Worm (Caenorhabditis elegans): ENCODE results near the gene R04D3.2.
"Not testable (repeated sequence)": the region's sequence is repeated elsewhere in the genome, so short reads cannot be mapped to it uniquely, and the experiment has no call there.

R04D3.2 gene

DNA sequence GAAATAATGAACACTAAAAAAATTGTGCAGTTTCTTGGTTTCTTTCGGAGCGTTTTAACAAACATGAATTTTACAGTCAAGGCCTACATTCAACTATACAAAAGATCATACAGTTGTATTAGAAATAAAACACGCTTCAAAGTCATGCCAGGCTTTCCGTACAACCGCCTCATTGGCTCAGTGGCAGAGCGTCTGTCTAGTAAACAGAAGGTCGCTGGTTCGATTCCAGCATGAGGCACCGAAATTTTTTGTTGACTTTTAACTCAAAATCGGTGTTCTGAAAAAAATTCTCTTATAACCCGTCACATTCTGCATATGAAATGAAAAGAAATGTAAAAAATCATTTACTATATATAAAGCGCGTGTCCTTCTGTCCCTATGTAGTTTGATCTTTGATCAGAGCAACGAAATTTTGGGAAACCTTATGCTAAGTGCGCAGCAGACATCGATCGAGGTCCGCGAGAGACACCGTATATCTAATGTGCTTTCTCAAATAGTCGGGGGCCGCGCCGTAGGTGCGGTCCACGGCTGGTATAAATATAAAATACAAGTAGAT is 25.3 kb downstream of the R04D3.2 start:
- peak; percentile 59 for TF ChIP-seq dve-1 (tag; optimal IDR thresholded peaks at IDR 0.05; ENCODE audit: insufficient read depth)
- peak; percentile 6 for TF ChIP-seq mep-1 (tag; optimal IDR thresholded peaks at IDR 0.05)
- peak; percentile 57; the same call in 1 of the 2 replicates for TF ChIP-seq pha-4 (GFP tag; IDR thresholded peaks at IDR 0.05)
- TF ChIP-seq pha-4 (tag; optimal IDR thresholded peaks at IDR 0.05) = not testable (repeated sequence)
- peak; percentile 49 for TF ChIP-seq mes-2 (tag; optimal IDR thresholded peaks at IDR 0.05; ENCODE audit: poor library complexity, severe bottlenecking)
- peak; percentile 46 for TF ChIP-seq dmd-6 (GFP tag; IDR thresholded peaks at IDR 0.05)
- peak; percentile 64; the same call in 1 of the 2 replicates for TF ChIP-seq snpc-1.2 (GFP tag; IDR thresholded peaks at IDR 0.05)
- TF ChIP-seq lin-1 (GFP tag; IDR thresholded peaks at IDR 0.05) = 0 out of 2 replicates have a peak, but pooled peaks have one; percentile 15
- peak; percentile 62 for TF ChIP-seq lin-38 (GFP tag; IDR thresholded peaks at IDR 0.05)
- peak; percentile 55; the same call in 1 of the 2 replicates for TF ChIP-seq vab-7 (GFP tag; IDR thresholded peaks at IDR 0.05)
- peak; percentile 27 for TF ChIP-seq nhr-48 (tag; optimal IDR thresholded peaks at IDR 0.05)
- peak; percentile 13 for TF ChIP-seq hlh-11 (tag; optimal IDR thresholded peaks at IDR 0.05)
- peak; percentile 4 for TF ChIP-seq pqm-1 (tag; optimal IDR thresholded peaks at IDR 0.05)
- peak in 1 of 2 experiments; percentile 51 for TF ChIP-seq daf-16 (GFP tag; optimal IDR thresholded peaks at IDR 0.05)
- peak; percentile 85 for TF ChIP-seq daf-16 (tag; optimal IDR thresholded peaks at IDR 0.05)
- peak; percentile 70 for TF ChIP-seq lim-7 (GFP tag; IDR thresholded peaks at IDR 0.05)
- TF ChIP-seq arid-1 (GFP tag; conservative IDR thresholded peaks at IDR 0.05) = 0 out of 2 replicates have a peak, but pooled peaks have one; percentile 33
- peak; percentile 61; the same call in 1 of the 2 replicates for TF ChIP-seq tra-1 (GFP tag; IDR thresholded peaks at IDR 0.05)

DNA sequence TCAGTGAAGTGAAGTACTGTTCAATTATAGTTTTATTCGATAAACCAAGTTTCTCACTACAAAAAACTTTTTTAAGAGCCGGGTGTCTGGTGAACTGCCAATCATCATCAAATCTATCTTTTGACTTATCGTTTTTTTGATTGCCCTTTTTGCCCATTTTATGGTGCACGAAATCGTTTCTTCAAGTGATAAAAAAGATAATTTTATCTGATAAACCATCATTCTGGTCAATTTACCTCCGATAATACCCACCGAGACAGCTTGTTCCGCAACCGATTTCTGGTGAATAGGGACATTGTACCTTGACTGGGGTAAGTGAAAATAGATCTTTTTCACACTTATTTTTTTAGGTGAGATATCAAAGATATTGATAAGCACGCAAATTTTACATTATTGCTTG is 28.9 kb downstream of the R04D3.2 start, which contains the start of gene K08H2.10:
Gene K08H2.10, plus strand, starts transcription at position 230 of the 400 bp plus-strand sequence.
- TF ChIP-seq lir-3 (tag; optimal IDR thresholded peaks at IDR 0.05) = no peak
- TF ChIP-seq php-3 (GFP tag; IDR thresholded peaks at IDR 0.05) = peak; percentile 100
- TF ChIP-seq ceh-82 (tag; optimal IDR thresholded peaks at IDR 0.05) = no peak
- TF ChIP-seq pqm-1 (tag; optimal IDR thresholded peaks at IDR 0.05) = peak; percentile 88
- no peak for TF ChIP-seq ama-1 (optimal IDR thresholded peaks at IDR 0.05)
- no peak for TF ChIP-seq tag-97 (GFP tag; IDR thresholded peaks at IDR 0.05)
- no peak for TF ChIP-seq D1046.2 (GFP tag; IDR thresholded peaks at IDR 0.05)
- TF ChIP-seq Y75B8A.6 (GFP tag; IDR thresholded peaks at IDR 0.05) = no peak
- TF ChIP-seq snpc-1.2 (GFP tag; IDR thresholded peaks at IDR 0.05) = no peak
- no peak for TF ChIP-seq Y5F2A.4 (GFP tag; optimal IDR thresholded peaks at IDR 0.05)
- no peak for TF ChIP-seq dmd-8 (GFP tag; IDR thresholded peaks at IDR 0.05)
- no peak for TF ChIP-seq lin-29 (GFP tag; IDR thresholded peaks at IDR 0.05)
- no peak for TF ChIP-seq aha-1 (tag)
- no peak for TF ChIP-seq nhr-11 (tag; optimal IDR thresholded peaks at IDR 0.05)
- no peak for TF ChIP-seq arid-1 (GFP tag; conservative IDR thresholded peaks at IDR 0.05)
- no peak for TF ChIP-seq hlh-30 (tag; optimal IDR thresholded peaks at IDR 0.05; ENCODE audit: insufficient read depth)
- no peak for TF ChIP-seq R02D3.7 (tag; optimal IDR thresholded peaks at IDR 0.05)
- TF ChIP-seq daf-19 (GFP tag; conservative IDR thresholded peaks at IDR 0.05) = no peak
- no peak for TF ChIP-seq pha-4 (GFP tag; IDR thresholded peaks at IDR 0.05)
- no peak for TF ChIP-seq pha-4 (tag; optimal IDR thresholded peaks at IDR 0.05)
- TF ChIP-seq mep-1 (tag; optimal IDR thresholded peaks at IDR 0.05) = no peak
- no peak for TF ChIP-seq egl-27 (tag; optimal IDR thresholded peaks at IDR 0.05)
- TF ChIP-seq mdl-1 (tag; optimal IDR thresholded peaks at IDR 0.05) = no peak
- no peak for TF ChIP-seq snpc-4 (tag; optimal IDR thresholded peaks at IDR 0.05)
- no peak for TF ChIP-seq ztf-11 (tag; optimal IDR thresholded peaks at IDR 0.05)
- TF ChIP-seq zfp-3 (GFP tag; conservative IDR thresholded peaks at IDR 0.05) = no peak
- no peak for TF ChIP-seq mxl-2 (GFP tag; conservative IDR thresholded peaks at IDR 0.05)
- TF ChIP-seq nhr-76 (tag; optimal IDR thresholded peaks at IDR 0.05) = no peak
- no peak for TF ChIP-seq F37D6.2 (tag; optimal IDR thresholded peaks at IDR 0.05)
- TF ChIP-seq unc-62 (GFP tag; optimal IDR thresholded peaks at IDR 0.05 in 1 of 2) = peak in 1 of 2 experiments; percentile 82
- no peak for TF ChIP-seq unc-62 (tag; optimal IDR thresholded peaks at IDR 0.05)
- no peak for TF ChIP-seq unc-130 (GFP tag; optimal IDR thresholded peaks at IDR 0.05)
- TF ChIP-seq duxl-1 (tag; optimal IDR thresholded peaks at IDR 0.05; ENCODE audit: poor library complexity) = no peak
- no peak for TF ChIP-seq vab-7 (GFP tag; IDR thresholded peaks at IDR 0.05)
- no peak for TF ChIP-seq lim-7 (GFP tag; IDR thresholded peaks at IDR 0.05)
- TF ChIP-seq tra-1 (GFP tag; IDR thresholded peaks at IDR 0.05) = peak; percentile 98
- no peak for TF ChIP-seq fkh-10 (GFP tag; optimal IDR thresholded peaks at IDR 0.05)
- no peak for TF ChIP-seq F49E8.2 (tag; optimal IDR thresholded peaks at IDR 0.05; ENCODE audit: borderline replicate concordance)
- no peak for TF ChIP-seq daf-8 (GFP tag; IDR thresholded peaks at IDR 0.05)
- 0 out of 2 replicates have a peak, but pooled peaks have one; percentile 31 for TF ChIP-seq lin-1 (GFP tag; IDR thresholded peaks at IDR 0.05)
- peak; percentile 81 for TF ChIP-seq hlh-11 (tag; optimal IDR thresholded peaks at IDR 0.05)
